Worm (Caenorhabditis elegans): Measurements from ENCODE around the gene mca-2.

ce11 chrIV:2053591-2053990 is 30.2 kb upstream of the mca-2 start:
- TF ChIP-seq W03F9.2 (tag; optimal IDR thresholded peaks at IDR 0.05) (no peak), him-1 (tag; optimal IDR thresholded peaks at IDR 0.05) (peak; percentile 34)
